Worm (Caenorhabditis elegans) whole organism, early embryonic: Measurements from ENCODE around the gene hch-1.

ENCODE experiments used
- B0310.2 ChIP-seq: sonication (generic microtip); optimal IDR thresholded peaks from 2 replicates; lab custom pipeline; 2016; ENCODE audit warnings: mild to moderate bottlenecking, missing genetic modification characterization, missing compliant biosample characterization
- F13C5.2 ChIP-seq: sonication (generic microtip); optimal IDR thresholded peaks from 2 replicates; lab custom pipeline; 2017; ENCODE audit warnings: mild to moderate bottlenecking, missing genetic modification characterization, inconsistent platforms, missing compliant biosample characterization
- aly-1 ChIP-seq: sonication (generic microtip); optimal IDR thresholded peaks from 2 replicates; lab custom pipeline; 2016; ENCODE audit warnings: missing genetic modification characterization, missing compliant biosample characterization
- ama-1 ChIP-seq: fragments of 150-350 bp; optimal IDR thresholded peaks from 2 replicates; lab custom pipeline; 2014
- ceh-13 ChIP-seq: fragments of 200-800 bp; sonication (Bioruptor generic); optimal IDR thresholded peaks from 2 replicates; lab custom pipeline; 2018; ENCODE audit warnings: mild to moderate bottlenecking, missing genetic modification characterization, missing compliant biosample characterization
- ceh-36 ChIP-seq: sonication (generic microtip); optimal IDR thresholded peaks from 2 replicates; lab custom pipeline; 2016; ENCODE audit warnings: missing genetic modification characterization, inconsistent platforms, missing compliant biosample characterization
- ets-7 ChIP-seq: sonication (generic microtip); optimal IDR thresholded peaks from 2 replicates; lab custom pipeline; 2016; ENCODE audit warnings: missing genotype, missing genetic modification characterization, missing compliant biosample characterization
- flt-1 ChIP-seq: fragments of 200-800 bp; sonication (Bioruptor generic); IDR thresholded peaks from 2 replicates; pipeline ENCODE4 v1.3.6; 2022; ENCODE audit warnings: missing genetic modification characterization, missing compliant biosample characterization
- hmbx-1 ChIP-seq: sonication (generic microtip); optimal IDR thresholded peaks from 2 replicates; lab custom pipeline; 2016; ENCODE audit warnings: mild to moderate bottlenecking, missing genetic modification characterization, missing compliant biosample characterization
- hmg-4 ChIP-seq: fragments of 200-800 bp; sonication (Bioruptor generic); optimal IDR thresholded peaks from 2 replicates; lab custom pipeline; 2018; ENCODE audit warnings: mild to moderate bottlenecking, missing genetic modification characterization, missing compliant biosample characterization
- hnd-1 ChIP-seq: sonication (generic microtip); optimal IDR thresholded peaks from 2 replicates; lab custom pipeline; 2016; ENCODE audit warnings: missing genetic modification characterization, missing compliant biosample characterization
- pes-1 ChIP-seq: fragments of 200-800 bp; sonication (Bioruptor generic); IDR thresholded peaks from 2 replicates; pipeline ENCODE4 v1.3.6; 2022; ENCODE audit warnings: missing genetic modification reagents, missing genetic modification characterization, missing compliant biosample characterization
- scrt-1 ChIP-seq: fragments of 200-800 bp; sonication (Bioruptor generic); IDR thresholded peaks from 2 replicates; pipeline ENCODE4 v1.3.6; 2022; ENCODE audit warnings: missing genetic modification characterization, missing compliant biosample characterization
- sea-1 ChIP-seq: fragments of 200-800 bp; sonication (Bioruptor generic); conservative IDR thresholded peaks from 2 replicates; pipeline ENCODE4 v1.3.6; 2022; ENCODE audit warnings: missing genetic modification characterization, missing compliant biosample characterization
- tbx-11 ChIP-seq: fragments of 200-800 bp; sonication (Bioruptor generic); IDR thresholded peaks from 2 replicates; pipeline ENCODE4 v1.3.6; 2022; ENCODE audit warnings: missing genetic modification characterization, missing compliant biosample characterization
- tbx-37 ChIP-seq: fragments of 200-800 bp; sonication (Bioruptor generic); conservative IDR thresholded peaks from 2 replicates; pipeline ENCODE4 v1.3.6; 2022; ENCODE audit warnings: missing genetic modification reagents, missing genetic modification characterization, missing compliant biosample characterization
- tra-4 ChIP-seq: sonication (generic microtip); optimal IDR thresholded peaks from 2 replicates; lab custom pipeline; 2017; ENCODE audit warnings: missing genetic modification characterization, missing compliant biosample characterization

The hch-1 gene

DNA sequence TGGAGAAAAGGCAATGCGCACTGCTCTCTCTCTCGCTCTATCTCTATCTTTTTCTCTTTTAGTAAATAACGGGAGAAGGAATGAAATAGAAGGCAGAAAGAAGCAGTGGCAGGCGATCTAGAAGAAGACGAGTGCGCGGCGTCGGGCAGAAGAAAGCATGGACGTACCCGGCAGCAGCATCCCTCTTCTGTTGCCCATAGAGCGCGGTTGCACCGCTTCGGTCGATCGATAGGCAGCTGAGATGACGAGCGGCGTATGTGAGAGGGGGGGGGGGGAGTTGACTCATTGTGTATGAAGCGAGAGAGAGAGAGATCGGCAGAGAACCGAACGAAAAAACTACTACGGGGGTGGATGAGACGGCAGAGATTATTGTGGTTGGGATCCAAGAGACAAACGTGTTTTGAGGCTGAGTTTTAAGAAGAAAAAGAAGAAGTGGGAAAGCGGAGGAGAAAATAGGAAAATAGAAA is 8.4 kb upstream of the hch-1 start:
- TF ChIP-seq ceh-36 (tag; lab: Kevin White, UChicago) (no peak), sea-1 (GFP tag; lab: Robert Waterston, UW) (peak; percentile 8; the same call in 1 of the 2 replicates), pes-1 (GFP tag; lab: Robert Waterston, UW) (peak; percentile 56; the same call in 1 of the 2 replicates), ama-1 (lab: Kevin White, UChicago) (no peak), hnd-1 (no peak), scrt-1 (GFP tag; lab: Robert Waterston, UW) (0 out of 2 replicates have a peak, but pooled peaks have one; percentile 35), hmg-4 (GFP tag; lab: Kevin White, UChicago) (peak; percentile 83), tbx-37 (GFP tag; lab: Robert Waterston, UW) (no peak), flt-1 (GFP tag; lab: Robert Waterston, UW) (no peak), tra-4 (tag; lab: Kevin White, UChicago) (no peak), ceh-13 (no peak), ets-7 (tag; lab: Kevin White, UChicago) (no peak), tbx-11 (GFP tag; lab: Robert Waterston, UW) (no peak), B0310.2 (tag; lab: Kevin White, UChicago) (peak; percentile 29), F13C5.2 (peak; percentile 84), aly-1 (tag; lab: Kevin White, UChicago) (peak; percentile 4), hmbx-1 (tag; lab: Kevin White, UChicago) (no peak)

DNA sequence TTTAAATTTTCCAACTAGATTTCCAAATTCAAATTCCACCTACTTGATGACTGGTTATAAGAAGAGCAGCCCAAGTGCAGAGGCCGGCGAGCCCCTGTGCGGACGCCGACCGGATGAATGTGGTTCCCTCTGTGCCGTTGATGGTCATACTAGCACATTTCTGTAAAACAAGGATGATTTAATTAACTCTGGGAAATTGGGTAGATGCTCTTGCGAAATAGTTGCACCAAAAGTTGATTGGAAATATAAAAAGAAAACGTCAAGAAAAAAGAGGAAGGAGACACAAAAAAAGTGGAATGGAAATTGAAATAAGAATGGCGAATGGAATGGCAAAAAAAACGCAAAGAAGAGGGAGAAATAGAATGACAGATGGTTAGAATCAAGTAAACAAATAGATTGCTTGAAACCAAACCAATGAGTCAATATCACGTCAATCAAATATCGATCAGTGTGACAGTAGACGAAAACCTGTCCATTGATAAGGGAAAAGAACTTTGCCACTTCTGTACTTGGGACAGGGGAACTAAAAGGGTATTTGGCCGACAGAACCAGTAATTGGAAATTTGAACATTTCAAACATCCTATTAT is 7.0 kb upstream of the hch-1 start, which contains the start of gene tmem-184:
tmem-184 (minus strand) TSS at position 164 of the 588 bp plus-strand sequence.
- TF ChIP-seq ceh-36 (tag; lab: Kevin White, UChicago) (no peak), sea-1 (GFP tag; lab: Robert Waterston, UW) (no peak), ets-7 (tag; lab: Kevin White, UChicago) (no peak)

ce11 chrX:14704933-14705332 is 5.2 kb upstream of the hch-1 start:
- TF ChIP-seq ceh-13 (no peak), hnd-1 (no peak), F13C5.2 (no peak), pes-1 (GFP tag; lab: Robert Waterston, UW) (no peak), sea-1 (GFP tag; lab: Robert Waterston, UW) (no peak), tbx-37 (GFP tag; lab: Robert Waterston, UW) (no peak), flt-1 (GFP tag; lab: Robert Waterston, UW) (no peak), tra-4 (tag; lab: Kevin White, UChicago) (no peak), B0310.2 (tag; lab: Kevin White, UChicago) (no peak), ets-7 (tag; lab: Kevin White, UChicago) (no peak), hmg-4 (GFP tag; lab: Kevin White, UChicago) (no peak)

- TF ChIP-seq sea-1 (GFP tag; lab: Robert Waterston, UW): no peak
- TF ChIP-seq hmg-4 (GFP tag; lab: Kevin White, UChicago): peak; percentile 22
- no peak for TF ChIP-seq tra-4 (tag; lab: Kevin White, UChicago)
Measured at ce11 chrX:14701490-14701889, 1.7 kb upstream of the hch-1 start, which contains the start of gene F40E10.5. Gene F40E10.5, plus strand, starts transcription at chrX:14701790.

- no peak for TF ChIP-seq tbx-11 (GFP tag; lab: Robert Waterston, UW)
- no peak for TF ChIP-seq scrt-1 (GFP tag; lab: Robert Waterston, UW)
- TF ChIP-seq aly-1 (tag; lab: Kevin White, UChicago): no peak
- no peak for TF ChIP-seq sea-1 (GFP tag; lab: Robert Waterston, UW)
- no peak for TF ChIP-seq ceh-13
- no peak for TF ChIP-seq ets-7 (tag; lab: Kevin White, UChicago)
- TF ChIP-seq ama-1 (lab: Kevin White, UChicago): no peak
- no peak for TF ChIP-seq hmg-4 (GFP tag; lab: Kevin White, UChicago)
- no peak for TF ChIP-seq hmbx-1 (tag; lab: Kevin White, UChicago)
- no peak for TF ChIP-seq F13C5.2
- TF ChIP-seq tra-4 (tag; lab: Kevin White, UChicago): no peak
- no peak for TF ChIP-seq pes-1 (GFP tag; lab: Robert Waterston, UW)
- no peak for TF ChIP-seq flt-1 (GFP tag; lab: Robert Waterston, UW)
- TF ChIP-seq ceh-36 (tag; lab: Kevin White, UChicago): no peak
- no peak for TF ChIP-seq B0310.2 (tag; lab: Kevin White, UChicago)
- TF ChIP-seq hnd-1: no peak
- TF ChIP-seq tbx-37 (GFP tag; lab: Robert Waterston, UW): no peak
Measured at ce11 chrX:14695892-14696291, 3.9 kb downstream of the hch-1 start.

DNA sequence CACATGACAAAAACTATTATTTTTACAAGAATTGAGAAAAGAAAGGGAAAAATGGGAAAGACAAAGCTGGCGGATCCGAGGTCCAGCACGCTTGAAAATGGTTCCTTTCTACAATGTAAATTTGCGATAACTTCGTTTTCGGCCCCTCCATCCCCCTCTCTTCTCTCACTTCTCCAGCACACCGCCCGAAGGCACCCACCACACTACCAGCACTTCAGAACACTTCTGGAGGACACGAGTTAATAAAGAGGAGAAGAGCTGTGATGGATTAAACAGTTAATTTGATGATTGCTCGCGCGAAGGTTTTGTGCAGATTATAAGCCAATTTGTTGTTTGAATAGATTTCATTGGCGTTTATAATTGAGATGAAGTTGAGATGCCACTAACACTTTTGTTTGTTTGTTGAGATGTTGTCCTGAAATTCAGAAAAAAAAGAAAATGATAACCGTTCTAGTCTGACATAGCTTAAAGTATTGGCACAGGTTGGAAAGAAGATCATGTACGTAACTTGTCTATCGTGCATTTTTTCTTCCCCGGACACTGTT is 5.1 kb downstream of the hch-1 start:
- TF ChIP-seq ceh-36 (tag; lab: Kevin White, UChicago): no peak
- TF ChIP-seq tbx-37 (GFP tag; lab: Robert Waterston, UW): no peak
- no peak for TF ChIP-seq aly-1 (tag; lab: Kevin White, UChicago)

DNA sequence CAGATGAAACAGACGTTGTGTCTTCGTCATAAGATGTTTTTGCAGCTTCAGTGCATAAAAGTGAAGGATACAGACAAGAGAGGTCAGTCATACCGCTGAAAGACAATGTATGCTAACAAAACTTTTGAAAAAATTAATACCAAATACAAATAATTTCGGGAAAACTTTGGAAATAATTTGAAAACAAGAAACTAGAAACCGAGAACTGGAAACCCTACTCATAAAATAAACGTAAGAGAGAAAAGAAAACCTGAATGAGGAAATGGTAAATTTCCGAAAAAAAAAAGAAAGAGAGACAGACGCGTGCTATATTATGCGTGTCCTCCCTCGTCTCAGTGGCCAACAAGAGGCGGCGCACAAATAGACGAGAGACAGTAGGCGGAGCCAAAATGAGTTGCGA is 6.9 kb downstream of the hch-1 start, which contains the start of gene sox-3:
sox-3 (minus strand) TSS at position 101 of the 400 bp plus-strand sequence.
- no peak for TF ChIP-seq ceh-36 (tag; lab: Kevin White, UChicago)
- TF ChIP-seq tbx-37 (GFP tag; lab: Robert Waterston, UW): no peak
- no peak for TF ChIP-seq hnd-1
- TF ChIP-seq ets-7 (tag; lab: Kevin White, UChicago): no peak
- no peak for TF ChIP-seq scrt-1 (GFP tag; lab: Robert Waterston, UW)
- no peak for TF ChIP-seq hmbx-1 (tag; lab: Kevin White, UChicago)
- TF ChIP-seq flt-1 (GFP tag; lab: Robert Waterston, UW): no peak
- no peak for TF ChIP-seq ceh-13
- TF ChIP-seq pes-1 (GFP tag; lab: Robert Waterston, UW): no peak
